Worm (Caenorhabditis elegans) whole organism, L1 larva: ENCODE results near the gene F52H2.1.

Source experiments
- ceh-88 ChIP-seq: fragments of 200-800 bp; sonication (Bioruptor generic); IDR thresholded peaks from 2 replicates; pipeline ENCODE4 v1.3.6; 2022; ENCODE audit warnings: missing genetic modification characterization, missing compliant biosample characterization
- ets-5 ChIP-seq: fragments of 200-800 bp; sonication (Bioruptor generic); IDR thresholded peaks from 2 replicates; pipeline ENCODE4 v1.3.6; 2022; ENCODE audit warnings: missing genetic modification characterization, missing compliant biosample characterization
- mep-1 ChIP-seq: fragments of 150-350 bp; optimal IDR thresholded peaks from 2 replicates; lab custom pipeline; 2014; ENCODE audit warnings: missing biosample characterization, missing genetic modification characterization
- snpc-4 ChIP-seq: fragments of 150-350 bp; optimal IDR thresholded peaks from 2 replicates; lab custom pipeline; 2014; ENCODE audit warnings: missing biosample characterization, missing genetic modification characterization
- sox-4 ChIP-seq: sonication (generic microtip); optimal IDR thresholded peaks from 2 replicates; lab custom pipeline; 2016; ENCODE audit warnings: missing genetic modification characterization, missing compliant biosample characterization

- TF ChIP-seq snpc-4 (tag; lab: Kevin White, UChicago) (no peak), ceh-88 (GFP tag; lab: Robert Waterston, UW) (no peak), sox-4 (tag; lab: Kevin White, UChicago) (no peak), ets-5 (GFP tag; lab: Robert Waterston, UW) (no peak), mep-1 (no peak)
Observed at ce11 chrX:2591586-2592000, 18.7 kb downstream of the F52H2.1 start.
